Worm (Caenorhabditis elegans) whole organism, young adult: ENCODE measurements around the gene srsx-39.

Experiments used
- F22D6.2 ChIP-seq: sonication (generic microtip); optimal IDR thresholded peaks from 2 replicates; lab custom pipeline; 2016; ENCODE audit warnings: mild to moderate bottlenecking, missing genetic modification characterization, missing compliant biosample characterization
- F52B5.7 ChIP-seq: sonication (generic microtip); optimal IDR thresholded peaks from 2 replicates; lab custom pipeline; 2016; ENCODE audit warnings: mild to moderate bottlenecking, missing genetic modification characterization, missing compliant biosample characterization
- K11D2.4 ChIP-seq: fragments of 200-800 bp; sonication (Bioruptor generic); IDR thresholded peaks from 2 replicates; pipeline ENCODE4 v1.3.6; 2022; ENCODE audit warnings: missing genetic modification reagents, missing genetic modification characterization, missing compliant biosample characterization
- ama-1 ChIP-seq, 3 experiments: fragments of 150-350 bp in 1 of 3; sonication (generic microtip) in 2 of 3; optimal IDR thresholded peaks; 2 replicates each; lab custom pipeline; 2014 to 2018; ENCODE audit warnings: missing biosample characterization in 2 of 3, missing genetic modification characterization in 2 of 3, missing genetic modification reagents in 2 of 3
- ceh-100 ChIP-seq: fragments of 200-800 bp; sonication (Bioruptor generic); IDR thresholded peaks from 2 replicates; pipeline ENCODE4 v1.3.6; 2022; ENCODE audit warnings: missing genetic modification reagents, missing genetic modification characterization, missing compliant biosample characterization
- ceh-27 ChIP-seq: fragments of 200-800 bp; sonication (Bioruptor generic); optimal IDR thresholded peaks from 2 replicates; lab custom pipeline; 2018; ENCODE audit warnings: mild to moderate bottlenecking, missing genetic modification characterization, moderate library complexity, missing compliant biosample characterization
- egl-44 ChIP-seq: fragments of 200-800 bp; sonication (Bioruptor generic); IDR thresholded peaks from 2 replicates; pipeline ENCODE4 v1.3.6; 2022; ENCODE audit warnings: missing genetic modification reagents, missing genetic modification characterization, missing compliant biosample characterization
- hmg-20 ChIP-seq: fragments of 200-800 bp; sonication (Bioruptor generic); IDR thresholded peaks from 2 replicates; pipeline ENCODE4 v1.3.6; 2022; ENCODE audit warnings: missing genetic modification reagents, missing genetic modification characterization, missing compliant biosample characterization
- nfya-1 ChIP-seq: sonication (generic microtip); optimal IDR thresholded peaks from 2 replicates; lab custom pipeline; 2017; ENCODE audit warnings: antibody characterized with exemption, missing compliant biosample characterization, missing genetic modification characterization, borderline replicate concordance; ENCODE audit not compliant: insufficient read depth
- nfya-2 ChIP-seq: fragments of 200-800 bp; sonication (Bioruptor generic); IDR thresholded peaks from 2 replicates; pipeline ENCODE4 v1.3.6; 2022; ENCODE audit warnings: missing genetic modification reagents, missing genetic modification characterization, missing compliant biosample characterization
- tbx-9 ChIP-seq: sonication (generic microtip); optimal IDR thresholded peaks from 2 replicates; lab custom pipeline; 2016; ENCODE audit warnings: borderline replicate concordance, missing genetic modification characterization, inconsistent platforms, missing compliant biosample characterization
- zim-3 ChIP-seq: sonication (generic microtip); optimal IDR thresholded peaks from 2 replicates; lab custom pipeline; 2017; ENCODE audit warnings: mild to moderate bottlenecking, missing genetic modification characterization, moderate library complexity, missing compliant biosample characterization
- ztf-25 ChIP-seq: fragments of 200-800 bp; sonication (Bioruptor generic); IDR thresholded peaks from 2 replicates; pipeline ENCODE4 v1.3.6; 2022; ENCODE audit warnings: missing genetic modification reagents, missing genetic modification characterization, missing compliant biosample characterization
- ztf-3 ChIP-seq: fragments of 200-800 bp; sonication (Bioruptor generic); optimal IDR thresholded peaks from 2 replicates; lab custom pipeline; 2018; ENCODE audit warnings: mild to moderate bottlenecking, missing genetic modification characterization, missing compliant biosample characterization

ce11 chrV:15268302-15268701 lies 11.7 kb upstream of the srsx-39 start, which contains the start of gene srw-22:
- TF ChIP-seq F52B5.7 (tag; lab: Kevin White, UChicago) = no peak
- no peak for TF ChIP-seq nfya-2 (GFP tag; lab: Robert Waterston, UW)
- TF ChIP-seq ceh-100 (GFP tag; lab: Robert Waterston, UW) = no peak
- no peak for TF ChIP-seq ceh-27 (GFP tag; lab: Kevin White, UChicago)
- TF ChIP-seq hmg-20 (GFP tag; lab: Robert Waterston, UW) = no peak
- no peak for TF ChIP-seq ztf-3 (GFP tag; lab: Kevin White, UChicago)
- no peak for TF ChIP-seq zim-3 (tag; lab: Kevin White, UChicago)
- no peak for TF ChIP-seq ztf-25 (GFP tag; lab: Robert Waterston, UW)
- no peak for TF ChIP-seq egl-44 (GFP tag; lab: Robert Waterston, UW)
- no peak for TF ChIP-seq ama-1 (optimal IDR thresholded peaks at IDR 0.05; lab: Kevin White, UChicago)
- no peak for TF ChIP-seq ama-1 (GFP tag; optimal IDR thresholded peaks at IDR 0.05; lab: Kevin White, UChicago)
- no peak for TF ChIP-seq tbx-9
- TF ChIP-seq K11D2.4 (GFP tag; lab: Robert Waterston, UW) = no peak
- no peak for TF ChIP-seq nfya-1 (tag; lab: Kevin White, UChicago)
- no peak for TF ChIP-seq F22D6.2 (tag; lab: Kevin White, UChicago)
